Worm (Caenorhabditis elegans) whole organism, L4 larva: ENCODE results near the gene F56D5.2.
A peak's percentile ranks its signal among the peaks of the same experiment; 100 is the strongest.

Source experiments
- D1046.2 ChIP-seq: fragments of 200-800 bp; sonication (Bioruptor generic); IDR thresholded peaks from 2 replicates; pipeline ENCODE4 v1.3.6; 2022; ENCODE audit warnings: missing genetic modification characterization, missing compliant biosample characterization
- F49E8.2 ChIP-seq: sonication (generic microtip); optimal IDR thresholded peaks from 2 replicates; lab custom pipeline; 2016; ENCODE audit warnings: missing compliant biosample characterization, mild to moderate bottlenecking, missing genetic modification characterization, borderline replicate concordance
- T20F7.1 ChIP-seq: fragments of 200-800 bp; sonication (Bioruptor generic); optimal IDR thresholded peaks from 2 replicates; lab custom pipeline; 2018; ENCODE audit warnings: mild to moderate bottlenecking, missing genetic modification characterization, missing compliant biosample characterization
- T26A8.4 ChIP-seq: fragments of 200-800 bp; sonication (Bioruptor generic); IDR thresholded peaks from 2 replicates; pipeline ENCODE4 v1.3.6; 2022; ENCODE audit warnings: missing genetic modification characterization, missing compliant biosample characterization
- Y48G9A.11 ChIP-seq: fragments of 200-800 bp; sonication (Bioruptor generic); IDR thresholded peaks from 2 replicates; pipeline ENCODE4 v1.3.6; 2022; ENCODE audit warnings: missing genetic modification reagents, missing genetic modification characterization, missing compliant biosample characterization
- Y5F2A.4 ChIP-seq: fragments of 200-800 bp; sonication (Bioruptor generic); optimal IDR thresholded peaks from 2 replicates; lab custom pipeline; 2018; ENCODE audit warnings: mild to moderate bottlenecking, missing genetic modification characterization, missing compliant biosample characterization
- aly-2 ChIP-seq: sonication (generic microtip); optimal IDR thresholded peaks from 2 replicates; lab custom pipeline; 2018; ENCODE audit warnings: missing biosample characterization, missing genetic modification characterization
- ama-1 ChIP-seq: fragments of 150-350 bp; optimal IDR thresholded peaks from 2 replicates; lab custom pipeline; 2014; ENCODE audit warnings: inconsistent platforms, mixed read lengths
- ceh-28 ChIP-seq: fragments of 150-350 bp; optimal IDR thresholded peaks from 2 replicates; lab custom pipeline; 2014; ENCODE audit warnings: missing biosample characterization, missing genetic modification reagents, missing genetic modification characterization
- cey-2 ChIP-seq: sonication (generic microtip); optimal IDR thresholded peaks from 3 replicates; lab custom pipeline; 2017; ENCODE audit warnings: missing genetic modification characterization, mild to moderate bottlenecking, missing compliant biosample characterization, antibody characterized with exemption, borderline replicate concordance; ENCODE audit not compliant: insufficient read depth
- ctbp-1 ChIP-seq: fragments of 200-800 bp; sonication (Bioruptor generic); IDR thresholded peaks from 2 replicates; pipeline ENCODE4 v1.3.6; 2022; ENCODE audit warnings: missing genetic modification reagents, missing genetic modification characterization, missing compliant biosample characterization
- dmd-6 ChIP-seq: fragments of 200-800 bp; sonication (Bioruptor generic); IDR thresholded peaks from 2 replicates; pipeline ENCODE4 v1.3.6; 2022; ENCODE audit warnings: missing genetic modification reagents, missing genetic modification characterization, missing compliant biosample characterization
- dmd-9 ChIP-seq: fragments of 200-800 bp; sonication (Bioruptor generic); IDR thresholded peaks from 2 replicates; pipeline ENCODE4 v1.3.6; 2022; ENCODE audit warnings: missing genetic modification reagents, missing genetic modification characterization, missing compliant biosample characterization
- duxl-1 ChIP-seq: sonication (generic microtip); optimal IDR thresholded peaks from 2 replicates; lab custom pipeline; 2016; ENCODE audit warnings: mild to moderate bottlenecking, missing genetic modification characterization, moderate library complexity, missing compliant biosample characterization; ENCODE audit not compliant: poor library complexity
- egl-43 ChIP-seq: fragments of 200-800 bp; sonication (Bioruptor generic); IDR thresholded peaks from 2 replicates; pipeline ENCODE4 v1.3.6; 2022; ENCODE audit warnings: missing genetic modification reagents, missing genetic modification characterization, missing compliant biosample characterization
- gei-8 ChIP-seq: fragments of 200-800 bp; sonication (Bioruptor generic); optimal IDR thresholded peaks from 2 replicates; lab custom pipeline; 2018; ENCODE audit warnings: mild to moderate bottlenecking, missing genetic modification characterization, missing compliant biosample characterization
- hlh-11 ChIP-seq: fragments of 200-800 bp; sonication (Bioruptor generic); optimal IDR thresholded peaks from 2 replicates; lab custom pipeline; 2018; ENCODE audit warnings: mild to moderate bottlenecking, missing genetic modification characterization, missing compliant biosample characterization
- hlh-30 ChIP-seq: sonication (generic microtip); optimal IDR thresholded peaks from 2 replicates; lab custom pipeline; 2017; ENCODE audit warnings: antibody characterized with exemption, mild to moderate bottlenecking, missing genetic modification characterization, missing compliant biosample characterization; ENCODE audit not compliant: insufficient read depth
- hmg-1.1 ChIP-seq: fragments of 200-800 bp; sonication (Bioruptor generic); IDR thresholded peaks from 2 replicates; pipeline ENCODE4 v1.3.6; 2022; ENCODE audit warnings: missing genetic modification reagents, missing genetic modification characterization, missing compliant biosample characterization
- jun-1 ChIP-seq: fragments of 150-350 bp; optimal IDR thresholded peaks from 2 replicates; lab custom pipeline; 2014; ENCODE audit warnings: missing biosample characterization, missing genetic modification reagents, missing genetic modification characterization
- lin-38 ChIP-seq: fragments of 200-800 bp; sonication (Bioruptor generic); IDR thresholded peaks from 2 replicates; pipeline ENCODE4 v1.3.6; 2022; ENCODE audit warnings: missing genetic modification reagents, missing genetic modification characterization, missing compliant biosample characterization
- lin-39 ChIP-seq: fragments of 150-350 bp; optimal IDR thresholded peaks from 2 replicates; lab custom pipeline; 2014; ENCODE audit warnings: missing biosample characterization, missing genetic modification reagents, missing genetic modification characterization
- lir-3 ChIP-seq: sonication (generic microtip); optimal IDR thresholded peaks from 2 replicates; lab custom pipeline; 2016; ENCODE audit warnings: mild to moderate bottlenecking, missing genetic modification characterization, missing compliant biosample characterization
- mdt-29 ChIP-seq: fragments of 200-800 bp; sonication (Bioruptor generic); IDR thresholded peaks from 2 replicates; pipeline ENCODE4 v1.3.6; 2022; ENCODE audit warnings: missing genetic modification reagents, missing genetic modification characterization, missing compliant biosample characterization
- mes-2 ChIP-seq: sonication (generic microtip); optimal IDR thresholded peaks from 2 replicates; lab custom pipeline; 2016; ENCODE audit warnings: missing genotype, mild to moderate bottlenecking, missing genetic modification characterization, missing compliant biosample characterization; ENCODE audit not compliant: poor library complexity, severe bottlenecking
- mxl-2 ChIP-seq: fragments of 200-800 bp; sonication (Bioruptor generic); conservative IDR thresholded peaks from 2 replicates; pipeline ENCODE4 v1.3.6; 2022; ENCODE audit warnings: missing genetic modification reagents, missing genetic modification characterization, missing compliant biosample characterization
- mxl-3 ChIP-seq: fragments of 200-800 bp; sonication (Bioruptor generic); optimal IDR thresholded peaks from 2 replicates; lab custom pipeline; 2018; ENCODE audit warnings: mild to moderate bottlenecking, missing genetic modification characterization, missing compliant biosample characterization
- nhr-102 ChIP-seq: sonication (generic microtip); optimal IDR thresholded peaks from 2 replicates; lab custom pipeline; 2016; ENCODE audit warnings: mild to moderate bottlenecking, missing genetic modification characterization, moderate library complexity, missing compliant biosample characterization
- nhr-237 ChIP-seq: sonication (generic microtip); optimal IDR thresholded peaks from 2 replicates; lab custom pipeline; 2017; ENCODE audit warnings: missing biosample characterization, missing genetic modification characterization
- nhr-42 ChIP-seq: fragments of 200-800 bp; sonication (Bioruptor generic); IDR thresholded peaks from 2 replicates; pipeline ENCODE4 v1.3.6; 2022; ENCODE audit warnings: missing genetic modification characterization, missing compliant biosample characterization
- nhr-6 ChIP-seq: fragments of 150-350 bp; optimal IDR thresholded peaks from 2 replicates; lab custom pipeline; 2014; ENCODE audit warnings: missing biosample characterization, missing genetic modification characterization
- nhr-76 ChIP-seq: fragments of 150-350 bp; optimal IDR thresholded peaks from 2 replicates; lab custom pipeline; 2014; ENCODE audit warnings: missing biosample characterization, missing genetic modification characterization
- pha-4 ChIP-seq, 2 experiments: fragments of 150-350 bp in 1 of 2; fragments of 200-800 bp in 1 of 2; sonication (Bioruptor generic) in 1 of 2; IDR thresholded peaks in 1 of 2; optimal IDR thresholded peaks in 1 of 2; 2 replicates each; pipeline versions ENCODE4 v1.3.6 to Lab custom; 2014 to 2022; ENCODE audit warnings: missing genetic modification characterization in 2 of 2, missing genetic modification reagents in 2 of 2, missing biosample characterization in 1 of 2, missing compliant biosample characterization in 1 of 2
- rbr-2 ChIP-seq: sonication (generic microtip); optimal IDR thresholded peaks from 2 replicates; lab custom pipeline; 2016; ENCODE audit warnings: missing genotype, missing genetic modification characterization, missing compliant biosample characterization
- sdz-12 ChIP-seq: fragments of 200-800 bp; sonication (Bioruptor generic); optimal IDR thresholded peaks from 2 replicates; lab custom pipeline; 2018; ENCODE audit warnings: mild to moderate bottlenecking, missing genetic modification characterization, missing compliant biosample characterization
- skn-1 ChIP-seq: fragments of 150-350 bp; optimal IDR thresholded peaks from 2 replicates; lab custom pipeline; 2014; ENCODE audit warnings: missing biosample characterization, missing genetic modification characterization
- snpc-4 ChIP-seq: fragments of 150-350 bp; optimal IDR thresholded peaks from 2 replicates; lab custom pipeline; 2014; ENCODE audit warnings: missing biosample characterization, missing genetic modification characterization
- tra-1 ChIP-seq: fragments of 200-800 bp; sonication (Bioruptor generic); IDR thresholded peaks from 2 replicates; pipeline ENCODE4 v1.3.6; 2022; ENCODE audit warnings: missing genetic modification reagents, missing genetic modification characterization, missing compliant biosample characterization
- unc-62 ChIP-seq, 3 experiments: fragments of 150-350 bp in 1 of 3; sonication (generic microtip); optimal IDR thresholded peaks in 2 of 3; peaks in 1 of 3; 1 replicate in 1 of 3; 2 replicates in 2 of 3; lab custom pipeline; 2014 to 2017; ENCODE audit warnings: missing biosample characterization in 3 of 3, missing genetic modification characterization in 3 of 3, missing genetic modification reagents in 3 of 3, missing genotype in 1 of 3
- zfp-2 ChIP-seq: sonication (generic microtip); optimal IDR thresholded peaks from 2 replicates; lab custom pipeline; 2016; ENCODE audit warnings: mild to moderate bottlenecking, missing genetic modification characterization, missing compliant biosample characterization
- zfp-3 ChIP-seq: fragments of 200-800 bp; sonication (Bioruptor generic); conservative IDR thresholded peaks from 2 replicates; pipeline ENCODE4 v1.3.6; 2022; ENCODE audit warnings: missing genetic modification reagents, missing genetic modification characterization, missing compliant biosample characterization
- zip-11 ChIP-seq: fragments of 200-800 bp; sonication (Bioruptor generic); IDR thresholded peaks from 2 replicates; pipeline ENCODE4 v1.3.6; 2022; ENCODE audit warnings: missing genetic modification characterization, missing compliant biosample characterization
- zip-2 ChIP-seq: fragments of 150-350 bp; optimal IDR thresholded peaks from 2 replicates; lab custom pipeline; 2014; ENCODE audit warnings: missing biosample characterization, missing genetic modification characterization
- ztf-11 ChIP-seq: fragments of 150-350 bp; optimal IDR thresholded peaks from 2 replicates; lab custom pipeline; 2014; ENCODE audit warnings: missing biosample characterization, missing genetic modification characterization
- ztf-7 ChIP-seq: fragments of 150-350 bp; optimal IDR thresholded peaks from 2 replicates; lab custom pipeline; 2014; ENCODE audit warnings: missing biosample characterization, missing genetic modification characterization

The F56D5.2 gene

DNA sequence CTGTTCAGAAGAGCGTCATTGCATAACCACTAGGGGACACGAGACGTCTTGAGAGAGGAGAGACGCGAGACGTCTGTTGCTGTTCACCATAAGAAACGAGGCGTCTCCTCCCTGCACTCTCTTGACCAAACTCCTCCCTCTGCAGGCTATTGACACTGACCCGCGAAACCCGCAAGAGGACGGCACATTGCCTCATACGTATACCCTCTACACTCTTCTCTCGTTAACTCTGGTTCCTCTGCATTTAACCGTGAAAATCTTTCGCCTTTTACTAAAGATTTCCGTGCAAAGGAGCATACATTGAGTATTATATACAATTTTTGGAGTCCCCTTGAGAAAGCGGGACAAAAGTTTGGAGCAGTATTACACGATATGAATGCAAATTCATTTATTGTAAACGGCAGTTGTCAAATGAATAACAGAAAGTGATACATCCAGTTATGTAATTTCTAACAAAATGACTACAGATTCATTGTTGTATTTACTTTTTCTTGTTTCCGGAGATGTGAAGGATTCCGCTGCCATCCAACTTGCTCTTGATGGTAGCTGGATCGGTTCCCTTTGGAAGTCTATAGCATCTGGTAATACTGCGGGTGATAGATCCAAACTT is 46.1 kb upstream of the F56D5.2 start (continued):
- peak; percentile 9 for TF ChIP-seq Y5F2A.4 (GFP tag; lab: Kevin White, UChicago)
- no peak for TF ChIP-seq lin-39 (tag; lab: Kevin White, UChicago)
- TF ChIP-seq egl-43 (GFP tag; lab: Robert Waterston, UW): peak; percentile 84
- TF ChIP-seq zip-11: no peak
- TF ChIP-seq hlh-30 (tag; lab: Kevin White, UChicago): peak; percentile 90
- no peak for TF ChIP-seq nhr-76 (tag; lab: Kevin White, UChicago)
- TF ChIP-seq lin-38 (GFP tag; lab: Robert Waterston, UW): peak; percentile 86
- TF ChIP-seq zfp-3 (GFP tag; lab: Robert Waterston, UW): peak; percentile 86
- peak; percentile 67; the same call in 1 of the 2 replicates for TF ChIP-seq mdt-29
- TF ChIP-seq D1046.2 (GFP tag; lab: Robert Waterston, UW): no peak
- no peak for TF ChIP-seq aly-2 (tag; lab: Kevin White, UChicago)
- TF ChIP-seq ztf-7 (tag; lab: Kevin White, UChicago): peak; percentile 63
- peak; percentile 74 for TF ChIP-seq zip-2 (tag; lab: Kevin White, UChicago)
- TF ChIP-seq rbr-2: peak; percentile 95
- TF ChIP-seq unc-62 (GFP tag; optimal IDR thresholded peaks at IDR 0.05 in 1 of 2; lab: Kevin White, UChicago): peak; percentile 42 to 98
- TF ChIP-seq unc-62 (tag; optimal IDR thresholded peaks at IDR 0.05; lab: Kevin White, UChicago): no peak
- peak; percentile 68 for TF ChIP-seq pha-4 (GFP tag; IDR thresholded peaks at IDR 0.05; lab: Robert Waterston, UW)
- TF ChIP-seq pha-4 (tag; optimal IDR thresholded peaks at IDR 0.05; lab: Kevin White, UChicago): peak; percentile 74
- no peak for TF ChIP-seq dmd-9 (GFP tag; lab: Robert Waterston, UW)
- no peak for TF ChIP-seq lir-3 (tag; lab: Kevin White, UChicago)

DNA sequence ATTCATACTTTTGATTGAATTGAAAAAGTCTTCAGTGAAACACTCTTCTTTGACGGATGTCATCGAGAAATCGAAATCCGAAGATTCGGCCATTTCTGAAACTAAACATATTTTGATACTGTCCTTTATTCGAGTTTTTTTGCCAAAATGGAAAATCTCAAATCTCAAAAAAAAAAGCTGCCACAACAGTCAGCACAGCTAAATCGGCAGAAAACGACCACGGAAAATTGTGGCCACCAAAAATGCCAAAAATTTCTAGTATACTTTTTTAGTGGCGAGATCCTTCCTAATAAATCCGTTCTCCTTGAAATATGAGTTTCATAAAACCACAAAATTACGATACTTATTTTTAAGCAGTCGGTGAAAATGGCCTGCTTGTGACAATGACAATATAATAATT is 45.5 kb upstream of the F56D5.2 start, which contains the start of gene F38E11.9:
Gene F38E11.9 (minus strand): TSS at position 101 of the 400 bp plus-strand sequence.
- TF ChIP-seq ztf-7 (tag; lab: Kevin White, UChicago) (no peak), mxl-2 (GFP tag; lab: Robert Waterston, UW) (no peak), duxl-1 (tag; lab: Kevin White, UChicago) (no peak), skn-1 (no peak), zip-2 (tag; lab: Kevin White, UChicago) (no peak), ama-1 (no peak), T26A8.4 (GFP tag; lab: Robert Waterston, UW) (no peak), F49E8.2 (tag; lab: Kevin White, UChicago) (no peak), zip-11 (no peak), nhr-237 (no peak), rbr-2 (no peak), nhr-42 (GFP tag; lab: Robert Waterston, UW) (no peak), ztf-11 (tag; lab: Kevin White, UChicago) (no peak), snpc-4 (no peak), lin-39 (tag; lab: Kevin White, UChicago) (no peak)
- TF ChIP-seq, all 104 proteins: peak for 0

DNA sequence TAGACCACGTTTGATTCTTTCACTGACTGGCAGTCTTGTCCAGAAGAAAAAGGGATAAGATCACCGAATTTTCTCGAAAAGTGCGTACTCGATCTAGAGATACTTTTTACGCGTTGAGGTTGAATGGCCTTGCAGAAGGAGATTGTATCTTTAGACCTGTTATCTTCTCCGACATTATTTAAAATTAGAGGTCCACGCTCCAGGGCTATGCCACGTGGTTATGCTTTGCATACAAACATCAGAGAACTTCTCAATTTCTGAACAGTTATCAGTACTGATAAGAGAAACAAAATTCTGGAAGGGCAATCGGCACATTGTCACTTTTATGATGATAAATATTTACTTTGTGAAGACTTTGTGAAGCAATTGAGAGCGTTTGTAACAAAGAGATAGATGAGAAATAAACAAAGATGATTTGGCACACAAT is 43.7 kb upstream of the F56D5.2 start:
- peak; percentile 60 for TF ChIP-seq nhr-6 (tag; lab: Kevin White, UChicago)
- TF ChIP-seq nhr-102: peak; percentile 86
- peak; percentile 29 for TF ChIP-seq sdz-12
- peak; percentile 68 for TF ChIP-seq cey-2 (tag; lab: Kevin White, UChicago)
- peak; percentile 91 for TF ChIP-seq dmd-6 (GFP tag; lab: Robert Waterston, UW)
- no peak for TF ChIP-seq lin-39 (tag; lab: Kevin White, UChicago)
- peak; percentile 60 for TF ChIP-seq mes-2 (tag; lab: Kevin White, UChicago)
- TF ChIP-seq nhr-42 (GFP tag; lab: Robert Waterston, UW): no peak
- peak; percentile 58 for TF ChIP-seq T20F7.1 (GFP tag; lab: Kevin White, UChicago)
- peak; percentile 67 for TF ChIP-seq gei-8 (GFP tag; lab: Kevin White, UChicago)
- TF ChIP-seq nhr-76 (tag; lab: Kevin White, UChicago): no peak
- no peak for TF ChIP-seq ceh-28 (tag; lab: Kevin White, UChicago)
- peak; percentile 90 for TF ChIP-seq hlh-11 (tag; lab: Kevin White, UChicago)
- TF ChIP-seq duxl-1 (tag; lab: Kevin White, UChicago): no peak
- no peak for TF ChIP-seq Y48G9A.11 (GFP tag; lab: Robert Waterston, UW)
- no peak for TF ChIP-seq zfp-2
- TF ChIP-seq hmg-1.1 (GFP tag; lab: Robert Waterston, UW): no peak
- no peak for TF ChIP-seq zip-2 (tag; lab: Kevin White, UChicago)
- peak; percentile 69; the same call in 1 of the 2 replicates for TF ChIP-seq tra-1 (GFP tag; lab: Robert Waterston, UW)
- TF ChIP-seq mxl-3 (GFP tag; lab: Kevin White, UChicago): peak; percentile 92
- no peak for TF ChIP-seq ctbp-1 (GFP tag; lab: Robert Waterston, UW)
- peak; percentile 6 for TF ChIP-seq jun-1 (tag; lab: Kevin White, UChicago)
- no peak for TF ChIP-seq mxl-2 (GFP tag; lab: Robert Waterston, UW)
